Worm (Caenorhabditis elegans) whole organism, L4 larva: ENCODE measurements around the gene T06D8.10.
A peak's percentile ranks its signal among the peaks of the same experiment; 100 is the strongest.

Experiments
- D1046.2 ChIP-seq: fragments of 200-800 bp; sonication (Bioruptor generic); IDR thresholded peaks from 2 replicates; pipeline ENCODE4 v1.3.6; 2022; ENCODE audit warnings: missing genetic modification characterization, missing compliant biosample characterization
- F10B5.3 ChIP-seq: sonication (generic microtip); optimal IDR thresholded peaks from 2 replicates; lab custom pipeline; 2016; ENCODE audit warnings: mild to moderate bottlenecking, missing genetic modification characterization, missing compliant biosample characterization
- F44E2.7 ChIP-seq: fragments of 200-800 bp; sonication (Bioruptor generic); IDR thresholded peaks from 2 replicates; pipeline ENCODE4 v2.1.2; 2022; ENCODE audit warnings: missing genetic modification characterization, missing compliant biosample characterization
- R02D3.7 ChIP-seq: fragments of 150-350 bp; sonication (generic microtip); optimal IDR thresholded peaks from 3 replicates; lab custom pipeline; 2014; ENCODE audit warnings: missing biosample characterization, missing genetic modification characterization
- T20F7.1 ChIP-seq: fragments of 200-800 bp; sonication (Bioruptor generic); optimal IDR thresholded peaks from 2 replicates; lab custom pipeline; 2018; ENCODE audit warnings: mild to moderate bottlenecking, missing genetic modification characterization, missing compliant biosample characterization
- Y48G9A.11 ChIP-seq: fragments of 200-800 bp; sonication (Bioruptor generic); IDR thresholded peaks from 2 replicates; pipeline ENCODE4 v1.3.6; 2022; ENCODE audit warnings: missing genetic modification reagents, missing genetic modification characterization, missing compliant biosample characterization
- Y75B8A.6 ChIP-seq: fragments of 200-800 bp; sonication (Bioruptor generic); IDR thresholded peaks from 2 replicates; pipeline ENCODE4 v1.3.6; 2022; ENCODE audit warnings: missing genetic modification reagents, missing genetic modification characterization, missing compliant biosample characterization
- ZK546.5 ChIP-seq, 2 experiments: sonication (generic microtip); optimal IDR thresholded peaks; 2 replicates each; lab custom pipeline; 2017; ENCODE audit warnings: missing biosample characterization in 2 of 2, missing genetic modification characterization in 2 of 2
- aly-2 ChIP-seq: sonication (generic microtip); optimal IDR thresholded peaks from 2 replicates; lab custom pipeline; 2018; ENCODE audit warnings: missing biosample characterization, missing genetic modification characterization
- ama-1 ChIP-seq: fragments of 150-350 bp; optimal IDR thresholded peaks from 2 replicates; lab custom pipeline; 2014; ENCODE audit warnings: inconsistent platforms, mixed read lengths
- ceh-32 ChIP-seq: sonication (generic microtip); optimal IDR thresholded peaks from 2 replicates; lab custom pipeline; 2016; ENCODE audit warnings: mild to moderate bottlenecking, missing genetic modification characterization, missing compliant biosample characterization; ENCODE audit not compliant: poor library complexity
- ceh-82 ChIP-seq: sonication (generic microtip); optimal IDR thresholded peaks from 2 replicates; lab custom pipeline; 2017; ENCODE audit warnings: missing biosample characterization, missing genetic modification characterization
- daf-16 ChIP-seq, 3 experiments: sonication (generic microtip); optimal IDR thresholded peaks; 2 replicates each; lab custom pipeline; 2016 to 2017; ENCODE audit warnings: missing genetic modification characterization in 3 of 3, missing genetic modification reagents in 3 of 3, mild to moderate bottlenecking in 2 of 3, missing compliant biosample characterization in 2 of 3, missing biosample characterization in 1 of 3, moderate library complexity in 1 of 3
- daf-8 ChIP-seq: fragments of 200-800 bp; sonication (Bioruptor generic); IDR thresholded peaks from 2 replicates; pipeline ENCODE4 v1.3.6; 2022; ENCODE audit warnings: missing genetic modification characterization, missing compliant biosample characterization
- dmd-6 ChIP-seq: fragments of 200-800 bp; sonication (Bioruptor generic); IDR thresholded peaks from 2 replicates; pipeline ENCODE4 v1.3.6; 2022; ENCODE audit warnings: missing genetic modification reagents, missing genetic modification characterization, missing compliant biosample characterization
- dmd-9 ChIP-seq: fragments of 200-800 bp; sonication (Bioruptor generic); IDR thresholded peaks from 2 replicates; pipeline ENCODE4 v1.3.6; 2022; ENCODE audit warnings: missing genetic modification reagents, missing genetic modification characterization, missing compliant biosample characterization
- dpl-1 ChIP-seq: fragments of 150-350 bp; optimal IDR thresholded peaks from 2 replicates; lab custom pipeline; 2014; ENCODE audit warnings: missing biosample characterization, missing genetic modification reagents, missing genetic modification characterization
- duxl-1 ChIP-seq: sonication (generic microtip); optimal IDR thresholded peaks from 2 replicates; lab custom pipeline; 2016; ENCODE audit warnings: mild to moderate bottlenecking, missing genetic modification characterization, moderate library complexity, missing compliant biosample characterization; ENCODE audit not compliant: poor library complexity
- egl-43 ChIP-seq: fragments of 200-800 bp; sonication (Bioruptor generic); IDR thresholded peaks from 2 replicates; pipeline ENCODE4 v1.3.6; 2022; ENCODE audit warnings: missing genetic modification reagents, missing genetic modification characterization, missing compliant biosample characterization
- fkh-10 ChIP-seq: fragments of 150-350 bp; optimal IDR thresholded peaks from 2 replicates; lab custom pipeline; 2014; ENCODE audit warnings: missing biosample characterization, missing genetic modification reagents, missing genetic modification characterization
- fos-1 ChIP-seq: fragments of 150-350 bp; optimal IDR thresholded peaks from 2 replicates; lab custom pipeline; 2014; ENCODE audit warnings: missing biosample characterization, missing genetic modification characterization
- hif-1 ChIP-seq, 2 experiments: sonication (generic microtip); optimal IDR thresholded peaks; 2 replicates each; lab custom pipeline; 2016 to 2017; ENCODE audit warnings: missing compliant biosample characterization in 2 of 2, missing genetic modification characterization in 2 of 2, missing genetic modification reagents in 2 of 2, missing genotype in 2 of 2, mild to moderate bottlenecking in 1 of 2
- jun-1 ChIP-seq: fragments of 150-350 bp; optimal IDR thresholded peaks from 2 replicates; lab custom pipeline; 2014; ENCODE audit warnings: missing biosample characterization, missing genetic modification reagents, missing genetic modification characterization
- lim-7 ChIP-seq: fragments of 200-800 bp; sonication (Bioruptor generic); IDR thresholded peaks from 2 replicates; pipeline ENCODE4 v1.3.6; 2022; ENCODE audit warnings: missing genetic modification characterization, missing compliant biosample characterization
- lin-1 ChIP-seq: fragments of 200-800 bp; sonication (Bioruptor generic); IDR thresholded peaks from 2 replicates; pipeline ENCODE4 v1.3.6; 2022; ENCODE audit warnings: missing genetic modification reagents, missing genetic modification characterization, missing compliant biosample characterization
- lin-13 ChIP-seq: fragments of 150-350 bp; optimal IDR thresholded peaks from 2 replicates; lab custom pipeline; 2014; ENCODE audit warnings: missing biosample characterization, missing genetic modification reagents, missing genetic modification characterization
- lin-38 ChIP-seq: fragments of 200-800 bp; sonication (Bioruptor generic); IDR thresholded peaks from 2 replicates; pipeline ENCODE4 v1.3.6; 2022; ENCODE audit warnings: missing genetic modification reagents, missing genetic modification characterization, missing compliant biosample characterization
- lin-39 ChIP-seq: fragments of 150-350 bp; optimal IDR thresholded peaks from 2 replicates; lab custom pipeline; 2014; ENCODE audit warnings: missing biosample characterization, missing genetic modification reagents, missing genetic modification characterization
- madf-5 ChIP-seq, 2 experiments: fragments of 200-800 bp; sonication (Bioruptor generic); IDR thresholded peaks; 2 replicates each; pipeline ENCODE4 v1.3.6; 2022; ENCODE audit warnings: missing compliant biosample characterization in 2 of 2, missing genetic modification characterization in 2 of 2
- madf-9 ChIP-seq: fragments of 200-800 bp; sonication (Bioruptor generic); conservative IDR thresholded peaks from 2 replicates; pipeline ENCODE4 v1.3.6; 2022; ENCODE audit warnings: missing genetic modification reagents, missing genetic modification characterization, missing compliant biosample characterization
- mdl-1 ChIP-seq, 2 experiments: fragments of 150-350 bp in 1 of 2; sonication (generic microtip) in 1 of 2; optimal IDR thresholded peaks; 2 replicates each; lab custom pipeline; 2014 to 2017; ENCODE audit warnings: missing biosample characterization in 2 of 2, missing genetic modification characterization in 2 of 2
- mdt-29 ChIP-seq: fragments of 200-800 bp; sonication (Bioruptor generic); IDR thresholded peaks from 2 replicates; pipeline ENCODE4 v1.3.6; 2022; ENCODE audit warnings: missing genetic modification reagents, missing genetic modification characterization, missing compliant biosample characterization
- nhr-10 ChIP-seq: fragments of 150-350 bp; optimal IDR thresholded peaks from 2 replicates; lab custom pipeline; 2014; ENCODE audit warnings: missing biosample characterization, missing genetic modification characterization
- nhr-237 ChIP-seq: sonication (generic microtip); optimal IDR thresholded peaks from 2 replicates; lab custom pipeline; 2017; ENCODE audit warnings: missing biosample characterization, missing genetic modification characterization
- nhr-25 ChIP-seq: sonication (generic microtip); optimal IDR thresholded peaks from 2 replicates; lab custom pipeline; 2017; ENCODE audit warnings: missing genetic modification characterization, mild to moderate bottlenecking, missing compliant biosample characterization, antibody characterized with exemption, moderate library complexity, borderline replicate concordance; ENCODE audit not compliant: insufficient read depth
- nhr-76 ChIP-seq: fragments of 150-350 bp; optimal IDR thresholded peaks from 2 replicates; lab custom pipeline; 2014; ENCODE audit warnings: missing biosample characterization, missing genetic modification characterization
- pha-4 ChIP-seq, 2 experiments: fragments of 150-350 bp in 1 of 2; fragments of 200-800 bp in 1 of 2; sonication (Bioruptor generic) in 1 of 2; IDR thresholded peaks in 1 of 2; optimal IDR thresholded peaks in 1 of 2; 2 replicates each; pipeline versions ENCODE4 v1.3.6 to Lab custom; 2014 to 2022; ENCODE audit warnings: missing genetic modification characterization in 2 of 2, missing genetic modification reagents in 2 of 2, missing biosample characterization in 1 of 2, missing compliant biosample characterization in 1 of 2
- pqm-1 ChIP-seq: sonication (generic microtip); optimal IDR thresholded peaks from 2 replicates; lab custom pipeline; 2017; ENCODE audit warnings: missing biosample characterization, missing genetic modification characterization
- rbr-2 ChIP-seq: sonication (generic microtip); optimal IDR thresholded peaks from 2 replicates; lab custom pipeline; 2016; ENCODE audit warnings: missing genotype, missing genetic modification characterization, missing compliant biosample characterization
- sdz-12 ChIP-seq: fragments of 200-800 bp; sonication (Bioruptor generic); optimal IDR thresholded peaks from 2 replicates; lab custom pipeline; 2018; ENCODE audit warnings: mild to moderate bottlenecking, missing genetic modification characterization, missing compliant biosample characterization
- set-16 ChIP-seq: fragments of 200-800 bp; sonication (Bioruptor generic); IDR thresholded peaks from 2 replicates; pipeline ENCODE4 v1.3.6; 2022; ENCODE audit warnings: missing genetic modification reagents, missing genetic modification characterization, missing compliant biosample characterization
- skn-1 ChIP-seq: fragments of 150-350 bp; optimal IDR thresholded peaks from 2 replicates; lab custom pipeline; 2014; ENCODE audit warnings: missing biosample characterization, missing genetic modification characterization
- snpc-4 ChIP-seq: fragments of 150-350 bp; optimal IDR thresholded peaks from 2 replicates; lab custom pipeline; 2014; ENCODE audit warnings: missing biosample characterization, missing genetic modification characterization
- unc-62 ChIP-seq, 3 experiments: fragments of 150-350 bp in 1 of 3; sonication (generic microtip); optimal IDR thresholded peaks in 2 of 3; peaks in 1 of 3; 1 replicate in 1 of 3; 2 replicates in 2 of 3; lab custom pipeline; 2014 to 2017; ENCODE audit warnings: missing biosample characterization in 3 of 3, missing genetic modification characterization in 3 of 3, missing genetic modification reagents in 3 of 3, missing genotype in 1 of 3
- vab-7 ChIP-seq: fragments of 200-800 bp; sonication (Bioruptor generic); IDR thresholded peaks from 2 replicates; pipeline ENCODE4 v1.3.6; 2022; ENCODE audit warnings: missing genetic modification reagents, missing genetic modification characterization, missing compliant biosample characterization
- zag-1 ChIP-seq: fragments of 150-350 bp; optimal IDR thresholded peaks from 2 replicates; lab custom pipeline; 2014; ENCODE audit warnings: missing biosample characterization, missing genetic modification characterization
- zfp-2 ChIP-seq: sonication (generic microtip); optimal IDR thresholded peaks from 2 replicates; lab custom pipeline; 2016; ENCODE audit warnings: mild to moderate bottlenecking, missing genetic modification characterization, missing compliant biosample characterization
- zfp-3 ChIP-seq: fragments of 200-800 bp; sonication (Bioruptor generic); conservative IDR thresholded peaks from 2 replicates; pipeline ENCODE4 v1.3.6; 2022; ENCODE audit warnings: missing genetic modification reagents, missing genetic modification characterization, missing compliant biosample characterization
- zip-11 ChIP-seq: fragments of 200-800 bp; sonication (Bioruptor generic); IDR thresholded peaks from 2 replicates; pipeline ENCODE4 v1.3.6; 2022; ENCODE audit warnings: missing genetic modification characterization, missing compliant biosample characterization

T06D8.10 gene

DNA sequence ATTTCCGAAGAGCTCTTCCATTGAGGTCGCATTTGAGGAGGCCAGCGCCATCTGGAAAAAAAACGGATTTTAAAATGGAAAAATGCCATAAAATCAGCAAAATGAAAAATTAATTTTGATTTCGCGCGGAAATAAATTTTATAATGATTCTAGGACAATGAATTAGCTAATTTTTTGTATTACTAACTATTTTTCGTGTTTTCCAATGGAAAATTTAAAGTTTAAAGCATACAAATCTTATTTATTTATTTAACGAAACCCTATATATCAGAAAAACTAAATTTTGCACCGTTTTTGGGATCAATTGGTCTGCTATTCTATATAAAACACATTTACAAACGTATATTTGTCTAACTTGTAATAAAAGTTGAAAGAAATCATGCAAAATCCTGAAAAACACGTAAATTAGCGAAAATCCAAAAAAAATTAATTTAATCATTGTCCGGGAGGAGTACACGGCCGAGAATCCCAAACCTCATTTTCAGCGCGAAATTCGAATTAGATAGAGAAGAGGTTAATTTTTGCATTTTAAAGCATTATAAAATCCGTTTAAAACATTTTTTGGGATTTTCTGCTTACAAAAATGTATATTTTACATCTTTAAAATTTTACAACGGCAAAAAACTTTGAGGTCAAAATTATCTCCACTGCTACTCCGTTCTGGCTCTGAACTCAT lies 42.9 kb upstream of the T06D8.10 start, which contains the start of gene C47G2.3 (continued):
- TF ChIP-seq lin-13 (GFP tag; lab: Kevin White, UChicago) (no peak), dmd-6 (GFP tag; lab: Robert Waterston, UW) (peak; percentile 51), hif-1 (tag; optimal IDR thresholded peaks at IDR 0.05; lab: Kevin White, UChicago) (peak in 1 of 2 experiments; percentile 42), zfp-3 (no peak), lin-1 (GFP tag; lab: Robert Waterston, UW) (no peak), zfp-2 (no peak), rbr-2 (tag; lab: Kevin White, UChicago) (peak; percentile 25), egl-43 (GFP tag; lab: Robert Waterston, UW) (no peak), set-16 (no peak), ama-1 (lab: Kevin White, UChicago) (no peak), fos-1 (tag; lab: Kevin White, UChicago) (no peak), T20F7.1 (GFP tag; lab: Kevin White, UChicago) (no peak), F10B5.3 (tag; lab: Kevin White, UChicago) (no peak), nhr-76 (tag; lab: Kevin White, UChicago) (no peak), lim-7 (GFP tag; lab: Robert Waterston, UW) (no peak), D1046.2 (GFP tag; lab: Robert Waterston, UW) (no peak), fkh-10 (GFP tag; lab: Kevin White, UChicago) (no peak), nhr-25 (no peak), unc-62 (GFP tag; optimal IDR thresholded peaks at IDR 0.05 in 1 of 2; lab: Kevin White, UChicago) (no peak), unc-62 (tag; optimal IDR thresholded peaks at IDR 0.05; lab: Kevin White, UChicago) (no peak), dmd-9 (GFP tag; lab: Robert Waterston, UW) (no peak), Y48G9A.11 (GFP tag; lab: Robert Waterston, UW) (no peak), madf-5 (GFP tag; IDR thresholded peaks at IDR 0.05; lab: Robert Waterston, UW) (no peak), lin-38 (GFP tag; lab: Robert Waterston, UW) (peak; percentile 79), madf-9 (GFP tag; lab: Robert Waterston, UW) (0 out of 2 replicates have a peak, but pooled peaks have one; percentile 21), snpc-4 (tag; lab: Kevin White, UChicago) (no peak), zag-1 (tag; lab: Kevin White, UChicago) (no peak), mdl-1 (tag; optimal IDR thresholded peaks at IDR 0.05; lab: Kevin White, UChicago) (no peak), Y75B8A.6 (GFP tag; lab: Robert Waterston, UW) (no peak), R02D3.7 (tag; lab: Kevin White, UChicago) (no peak), ZK546.5 (tag; optimal IDR thresholded peaks at IDR 0.05; lab: Kevin White, UChicago) (no peak), ceh-82 (tag; lab: Kevin White, UChicago) (no peak), pha-4 (GFP tag; IDR thresholded peaks at IDR 0.05; lab: Robert Waterston, UW) (no peak), pha-4 (tag; optimal IDR thresholded peaks at IDR 0.05; lab: Kevin White, UChicago) (no peak), jun-1 (no peak), aly-2 (tag; lab: Kevin White, UChicago) (no peak), nhr-10 (no peak), ceh-32 (tag; lab: Kevin White, UChicago) (no peak), F44E2.7 (GFP tag; lab: Robert Waterston, UW) (no peak), sdz-12 (GFP tag; lab: Kevin White, UChicago) (no peak), vab-7 (GFP tag; lab: Robert Waterston, UW) (no peak), lin-39 (no peak), zip-11 (GFP tag; lab: Robert Waterston, UW) (no peak), pqm-1 (tag; lab: Kevin White, UChicago) (no peak), daf-16 (GFP tag; optimal IDR thresholded peaks at IDR 0.05; lab: Kevin White, UChicago) (no peak), daf-16 (tag; optimal IDR thresholded peaks at IDR 0.05; lab: Kevin White, UChicago) (peak; percentile 32), dpl-1 (GFP tag; lab: Kevin White, UChicago) (peak; percentile 90), skn-1 (tag; lab: Kevin White, UChicago) (no peak), nhr-237 (tag; lab: Kevin White, UChicago) (no peak), mdt-29 (no peak), daf-8 (no peak), duxl-1 (peak; percentile 71)
